Fruit fly (Drosophila melanogaster) whole organism, adult: ENCODE measurements around the gene CG8851.

Experiments
- CG11617 ChIP-seq: fragments of 200-800 bp; sonication (Bioruptor generic); optimal IDR thresholded peaks from 2 replicates; lab custom pipeline; 2017; ENCODE audit warnings: mild to moderate bottlenecking, missing biosample characterization, missing genetic modification reagents, missing genetic modification characterization
- CG12768 ChIP-seq: fragments of 200-800 bp; sonication (Bioruptor generic); optimal IDR thresholded peaks from 2 replicates; lab custom pipeline; 2017; ENCODE audit warnings: missing biosample characterization, missing genetic modification characterization, mild to moderate bottlenecking, moderate library complexity, missing genetic modification reagents
- CG14711 ChIP-seq: fragments of 200-800 bp; sonication (Bioruptor generic); optimal IDR thresholded peaks from 2 replicates; lab custom pipeline; 2018; ENCODE audit warnings: missing biosample characterization, mild to moderate bottlenecking, missing genetic modification characterization, moderate library complexity
- CG5204 ChIP-seq: fragments of 200-800 bp; sonication (Bioruptor generic); optimal IDR thresholded peaks from 2 replicates; lab custom pipeline; 2016; ENCODE audit warnings: missing biosample characterization, missing genetic modification characterization
- CG7045 ChIP-seq: fragments of 200-800 bp; sonication (Bioruptor generic); optimal IDR thresholded peaks from 2 replicates; lab custom pipeline; 2017; ENCODE audit warnings: missing biosample characterization, mild to moderate bottlenecking, missing genetic modification characterization
- Hr96 ChIP-seq: fragments of 200-800 bp; sonication (Bioruptor generic); optimal IDR thresholded peaks from 2 replicates; lab custom pipeline; 2016; ENCODE audit warnings: missing biosample characterization, missing genetic modification characterization
- Mnt ChIP-seq: fragments of 200-800 bp; sonication (Bioruptor generic); optimal IDR thresholded peaks from 2 replicates; lab custom pipeline; 2016; ENCODE audit warnings: missing biosample characterization, mild to moderate bottlenecking, missing genetic modification characterization
- bab1 ChIP-seq: fragments of 200-800 bp; sonication (Bioruptor generic); optimal IDR thresholded peaks from 3 replicates; lab custom pipeline; 2019; ENCODE audit warnings: missing biosample characterization, mild to moderate bottlenecking, missing genetic modification characterization, moderate library complexity
- cnc ChIP-seq, 2 experiments: fragments of >200 bp; optimal IDR thresholded peaks; 2 replicates each; lab custom pipeline; 2017
- kay ChIP-seq: fragments of 200-800 bp; sonication (Bioruptor generic); peaks from one replicate; lab custom pipeline; 2016; ENCODE audit warnings: missing biosample characterization, missing genetic modification characterization, borderline replicate concordance
- tj ChIP-seq: fragments of 200-800 bp; sonication (Bioruptor generic); optimal IDR thresholded peaks from 3 replicates; lab custom pipeline; 2017; ENCODE audit warnings: missing biosample characterization, mild to moderate bottlenecking, missing genetic modification characterization, moderate library complexity
- toe ChIP-seq: fragments of 200-800 bp; sonication (Bioruptor generic); optimal IDR thresholded peaks from 2 replicates; lab custom pipeline; 2016; ENCODE audit warnings: missing biosample characterization, missing genetic modification characterization

- TF ChIP-seq CG5204 (GFP tag; lab: Kevin White, UChicago), result no peak
- no peak for TF ChIP-seq kay (GFP tag; lab: Kevin White, UChicago)
- TF ChIP-seq CG14711 (tag; lab: Kevin White, UChicago), result no peak
- TF ChIP-seq tj (GFP tag; lab: Kevin White, UChicago), result no peak
- TF ChIP-seq toe (GFP tag; lab: Kevin White, UChicago), result no peak
- TF ChIP-seq bab1 (GFP tag; lab: Kevin White, UChicago), result no peak
- no peak for TF ChIP-seq CG11617
- no peak for TF ChIP-seq CG12768 (GFP tag; lab: Kevin White, UChicago)
- no peak for TF ChIP-seq cnc (optimal IDR thresholded peaks at IDR 0.05; lab: Kevin White, UChicago)
- TF ChIP-seq CG7045, result no peak
- TF ChIP-seq Hr96 (GFP tag; lab: Kevin White, UChicago), result no peak
- TF ChIP-seq Mnt, result no peak
Observed at dm6 chr2L:3558299-3558698, 38.8 kb downstream of the CG8851 start.
